Fruit fly (Drosophila melanogaster): ENCODE results near the gene snz.
A peak's percentile ranks its signal among the peaks of the same experiment; 100 is the strongest.

The snz gene

dm6 chrX:7933210-7933915 is 21.5 kb downstream of the snz start, which contains the start of the genes Dhdds and RpS14a (continued):
- TF ChIP-seq CG16779 (tag; optimal IDR thresholded peaks at IDR 0.05) (no peak), ss (GFP tag; optimal IDR thresholded peaks at IDR 0.05) (peak in 1 of 2 experiments; percentile 61), Gug (GFP tag; IDR thresholded peaks at IDR 0.05) (no peak), Smox (GFP tag; optimal IDR thresholded peaks at IDR 0.05) (peak; percentile 40), CG8119 (GFP tag; IDR thresholded peaks at IDR 0.05) (no peak), Eip93F (GFP tag; optimal IDR thresholded peaks at IDR 0.05) (peak; percentile 45), Lpt (GFP tag; optimal IDR thresholded peaks at IDR 0.05) (no peak), dac (GFP tag; optimal IDR thresholded peaks at IDR 0.05) (no peak), Eip78C (GFP tag) (peak; percentile 68), CG6163 (GFP tag; IDR thresholded peaks at IDR 0.05) (0 out of 3 replicates have a peak, but pooled peaks have one; percentile 26), spab (GFP tag; optimal IDR thresholded peaks at IDR 0.05) (no peak), Sox102F (GFP tag; optimal IDR thresholded peaks at IDR 0.05) (peak; percentile 46), CG4318 (GFP tag; optimal IDR thresholded peaks at IDR 0.05) (no peak), vri (GFP tag; optimal IDR thresholded peaks at IDR 0.05) (peak; percentile 17), Hr4 (GFP tag; optimal IDR thresholded peaks at IDR 0.05) (no peak), pdm3 (GFP tag; optimal IDR thresholded peaks at IDR 0.05) (no peak), Sox15 (GFP tag; optimal IDR thresholded peaks at IDR 0.05) (no peak), fkh (GFP tag; optimal IDR thresholded peaks at IDR 0.05) (peak; percentile 51), dsx (GFP tag; optimal IDR thresholded peaks at IDR 0.05; ENCODE audit: poor library complexity, severe bottlenecking) (no peak), CG9139 (GFP tag; optimal IDR thresholded peaks at IDR 0.05) (no peak), Ets96B (tag; optimal IDR thresholded peaks at IDR 0.05) (no peak), Eip75B (GFP tag; optimal IDR thresholded peaks at IDR 0.05) (peak; percentile 16), net (GFP tag; optimal IDR thresholded peaks at IDR 0.05) (peak; percentile 39), CG6276 (GFP tag; optimal IDR thresholded peaks at IDR 0.05) (no peak), CG10669 (GFP tag; optimal IDR thresholded peaks at IDR 0.05) (peak; percentile 34), CG7368 (GFP tag; optimal IDR thresholded peaks at IDR 0.05) (peak; percentile 35), achi (GFP tag; optimal IDR thresholded peaks at IDR 0.05) (peak; percentile 99), fd59A (GFP tag; optimal IDR thresholded peaks at IDR 0.05) (peak; percentile 9), CG11762 (GFP tag; optimal IDR thresholded peaks at IDR 0.05; ENCODE audit: insufficient read depth) (no peak), Hr39 (GFP tag; optimal IDR thresholded peaks at IDR 0.05) (peak; percentile 50)

dm6 chrX:7934679-7935078 is 22.8 kb downstream of the snz start, which contains the start of gene RpS14b:
Gene RpS14b (plus strand): TSS chrX:7934898.
- no peak for TF ChIP-seq Sox15 (GFP tag; optimal IDR thresholded peaks at IDR 0.05)
- TF ChIP-seq Ets21C (GFP tag; optimal IDR thresholded peaks at IDR 0.05) = no peak
- peak; percentile 81 for TF ChIP-seq CG6163 (GFP tag; IDR thresholded peaks at IDR 0.05)
- peak; percentile 56 for TF ChIP-seq OdsH (GFP tag; optimal IDR thresholded peaks at IDR 0.05)
- no peak for TF ChIP-seq CG6276 (GFP tag; optimal IDR thresholded peaks at IDR 0.05)
- TF ChIP-seq spab (GFP tag; optimal IDR thresholded peaks at IDR 0.05) = peak; percentile 7
- TF ChIP-seq Lpt (GFP tag; optimal IDR thresholded peaks at IDR 0.05) = no peak
- peak; percentile 54 for TF ChIP-seq CG6792 (GFP tag; optimal IDR thresholded peaks at IDR 0.05)
- no peak; the same call in 1 of the 2 replicates for TF ChIP-seq Gug (GFP tag; IDR thresholded peaks at IDR 0.05)
- TF ChIP-seq Met (GFP tag; optimal IDR thresholded peaks at IDR 0.05) = peak; percentile 68
- TF ChIP-seq pdm3 (GFP tag; optimal IDR thresholded peaks at IDR 0.05) = peak; percentile 54
- no peak for TF ChIP-seq Hr38 (GFP tag; optimal IDR thresholded peaks at IDR 0.05)
- TF ChIP-seq CG6854 (GFP tag; optimal IDR thresholded peaks at IDR 0.05) = peak; percentile 71
- TF ChIP-seq vri (GFP tag; optimal IDR thresholded peaks at IDR 0.05) = peak; percentile 49
- no peak for TF ChIP-seq Eip93F (GFP tag; optimal IDR thresholded peaks at IDR 0.05)
- no peak for TF ChIP-seq CG11762 (GFP tag; optimal IDR thresholded peaks at IDR 0.05; ENCODE audit: insufficient read depth)
- peak; percentile 11 for TF ChIP-seq fd85E (GFP tag; optimal IDR thresholded peaks at IDR 0.05)
- TF ChIP-seq CG8319 (GFP tag; optimal IDR thresholded peaks at IDR 0.05) = peak; percentile 18
- TF ChIP-seq lz (GFP tag; optimal IDR thresholded peaks at IDR 0.05) = peak; percentile 74
- TF ChIP-seq CG3032 (tag; optimal IDR thresholded peaks at IDR 0.05) = peak; percentile 46
- peak; percentile 68 for TF ChIP-seq CG3919 (GFP tag; optimal IDR thresholded peaks at IDR 0.05)
- no peak; the same call in 2 of the 3 replicates for TF ChIP-seq CG8119 (GFP tag; IDR thresholded peaks at IDR 0.05)
- peak; percentile 70 for TF ChIP-seq CG7368 (GFP tag; optimal IDR thresholded peaks at IDR 0.05)
- TF ChIP-seq eg (GFP tag; IDR thresholded peaks at IDR 0.05) = peak; percentile 75
- peak; percentile 77 for TF ChIP-seq esn (GFP tag; optimal IDR thresholded peaks at IDR 0.05)
- peak; percentile 71 for TF ChIP-seq topi (GFP tag; optimal IDR thresholded peaks at IDR 0.05)
- TF ChIP-seq Sox102F (GFP tag; optimal IDR thresholded peaks at IDR 0.05) = peak; percentile 58
- TF ChIP-seq salr (GFP tag; optimal IDR thresholded peaks at IDR 0.05) = peak; percentile 4 to 57
- peak; percentile 30 for TF ChIP-seq CG11902 (GFP tag; optimal IDR thresholded peaks at IDR 0.05)
- TF ChIP-seq achi (GFP tag; optimal IDR thresholded peaks at IDR 0.05) = peak; percentile 64
- TF ChIP-seq acj6 (GFP tag; optimal IDR thresholded peaks at IDR 0.05) = peak; percentile 25
- TF ChIP-seq Ets96B (tag; optimal IDR thresholded peaks at IDR 0.05) = peak; percentile 14
- peak; percentile 28 for TF ChIP-seq CG10669 (GFP tag; optimal IDR thresholded peaks at IDR 0.05)

All from whole organism, prepupa.